Worm (Caenorhabditis elegans) whole organism, dauer: ENCODE measurements around the gene C05D12.7.
"Not testable (repeated sequence)": the region's sequence is repeated elsewhere in the genome, so short reads cannot be mapped to it uniquely, and the experiment has no call there.

Experiments
- unc-62 ChIP-seq: sonication (generic microtip); optimal IDR thresholded peaks from 2 replicates; lab custom pipeline; 2017; ENCODE audit warnings: missing biosample characterization, missing genetic modification reagents, missing genetic modification characterization

The C05D12.7 gene

DNA sequence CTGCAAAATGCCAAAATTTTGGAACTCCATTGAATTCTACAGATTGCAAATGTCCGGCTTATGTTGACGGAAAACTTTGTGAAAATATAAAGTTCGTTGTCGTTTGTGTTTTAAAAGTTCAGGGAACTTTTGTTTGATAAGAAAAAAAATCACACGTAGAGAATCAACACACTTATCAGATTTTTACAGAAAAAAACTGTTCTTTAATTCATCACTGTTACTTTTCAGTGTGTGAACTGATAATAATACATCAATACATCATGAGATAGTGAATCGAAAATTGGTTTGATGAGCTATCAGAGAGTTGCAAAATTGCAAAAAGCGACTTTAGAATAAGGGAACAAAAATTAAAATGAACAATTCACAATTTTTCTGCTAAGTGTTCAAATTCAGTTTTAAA, 8.6 kb downstream of the C05D12.7 start:
- TF ChIP-seq unc-62 (GFP tag; lab: Kevin White, UChicago), result no peak

DNA sequence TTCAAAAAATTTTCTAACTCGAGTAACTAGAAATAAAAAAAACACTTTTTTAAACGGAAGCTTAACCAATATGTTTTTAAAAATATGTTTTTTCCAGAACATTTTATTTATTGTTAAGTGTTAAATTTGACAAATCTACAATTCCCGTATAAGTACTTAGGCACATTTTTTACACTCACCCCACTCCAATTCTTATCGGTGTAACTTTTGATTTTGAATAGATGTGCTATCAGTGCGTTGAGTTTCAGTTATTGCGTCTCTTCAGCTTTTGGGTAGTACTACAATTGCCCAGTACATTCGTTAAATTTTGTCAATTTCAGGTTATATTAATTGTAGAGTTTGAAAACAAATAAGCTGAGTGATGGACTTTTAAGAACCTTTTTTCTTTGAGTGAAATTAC, 14.1 kb downstream of the C05D12.7 start:
- no peak for TF ChIP-seq unc-62 (GFP tag; lab: Kevin White, UChicago)

DNA sequence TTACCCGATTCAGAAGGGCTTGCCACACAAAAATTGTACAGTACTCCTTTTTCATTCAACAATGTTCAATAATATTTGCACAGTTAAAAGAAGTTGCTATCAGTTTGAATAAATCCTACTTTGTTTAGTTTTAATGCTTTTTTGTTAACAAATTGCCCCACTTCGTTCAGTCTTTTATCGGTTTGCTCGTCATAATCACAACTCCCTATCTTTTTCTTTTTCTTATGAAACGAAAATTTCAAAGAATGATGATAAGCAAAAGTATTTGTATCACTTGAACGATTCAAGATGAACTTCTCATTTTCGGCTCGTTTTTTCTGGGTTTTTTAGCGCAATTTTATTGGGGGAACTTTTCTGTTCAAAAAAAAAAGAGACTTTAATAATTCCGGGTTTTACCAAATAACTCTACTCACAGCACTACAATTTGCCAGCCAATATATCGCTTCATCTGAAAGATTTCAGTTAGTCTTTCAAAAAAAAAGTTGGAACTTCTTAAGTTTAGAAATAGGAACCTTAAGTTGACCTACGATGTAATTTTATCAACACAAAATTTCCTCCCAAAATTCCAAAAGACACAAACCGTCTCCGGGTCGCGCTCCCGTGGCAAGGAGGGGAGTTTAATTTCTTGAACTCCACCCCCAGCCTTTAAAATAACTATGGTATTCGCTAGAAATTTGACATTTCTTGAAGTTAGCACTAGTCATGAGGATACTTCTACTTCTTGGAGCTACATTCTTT, 14.9 kb downstream of the C05D12.7 start, which contains the start of gene C05D12.3:
C05D12.3 (plus strand) TSS at position 688 of the 738 bp plus-strand sequence.
- no peak for TF ChIP-seq unc-62 (GFP tag; lab: Kevin White, UChicago)

DNA sequence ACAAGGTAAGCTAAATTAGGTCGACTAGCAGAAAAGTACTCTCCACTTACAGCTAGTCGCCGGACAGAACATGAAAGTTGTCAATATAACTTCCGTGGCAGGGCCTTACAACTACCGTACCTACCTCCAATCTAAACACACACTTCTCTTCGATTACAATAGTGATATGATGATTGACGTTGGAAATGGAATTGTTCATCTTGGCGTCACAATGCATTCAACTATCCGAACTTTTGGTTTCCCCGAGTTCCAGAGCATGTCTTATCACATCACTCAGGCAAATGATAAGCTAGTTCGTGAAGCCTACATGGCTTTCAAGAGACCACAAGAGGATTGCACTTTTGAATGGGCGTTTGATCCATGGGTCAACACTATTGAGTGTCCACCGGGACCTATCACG, 17.4 kb downstream of the C05D12.7 start:
- TF ChIP-seq unc-62 (GFP tag; lab: Kevin White, UChicago), result no peak

DNA sequence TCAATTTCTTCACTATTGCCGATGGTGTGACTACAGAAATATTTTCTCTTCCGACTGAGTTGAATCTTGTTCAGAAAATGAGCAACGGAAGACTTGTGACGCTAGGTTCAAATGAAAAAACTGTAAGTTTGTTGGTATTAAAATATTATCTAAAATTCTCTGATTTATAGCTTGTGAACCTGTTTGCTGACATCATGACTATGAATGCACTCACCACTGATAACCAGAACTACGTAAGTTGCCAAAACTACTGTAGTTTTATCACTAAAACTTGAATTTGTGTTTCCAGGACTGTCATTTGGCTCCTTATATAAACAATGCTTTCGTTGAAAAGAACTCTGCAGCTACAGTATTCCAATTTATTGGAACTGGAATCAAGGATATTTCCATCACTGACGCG, 18.7 kb downstream of the C05D12.7 start:
- no peak for TF ChIP-seq unc-62 (GFP tag; lab: Kevin White, UChicago)

DNA sequence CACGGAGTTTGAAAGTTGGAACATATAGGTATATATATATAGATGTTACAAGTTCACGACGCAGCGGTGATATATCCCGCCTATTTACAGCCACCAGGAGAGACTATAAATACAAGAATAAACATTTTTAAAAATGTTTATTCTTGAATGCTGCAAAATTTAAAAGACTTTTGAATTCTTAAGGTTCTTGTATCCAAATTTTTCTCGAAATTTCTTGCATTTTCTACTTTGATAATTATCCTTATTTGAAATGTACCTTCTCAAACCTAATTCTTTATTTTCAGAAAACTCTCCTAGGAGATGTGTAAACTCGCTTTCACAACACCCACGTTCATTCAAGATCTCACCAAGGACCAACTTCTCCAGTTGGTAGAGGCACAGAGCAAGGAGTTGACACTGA, 21.7 kb downstream of the C05D12.7 start, which contains the start of gene C05D12.4:
C05D12.4 (plus strand) TSS at position 301 of the 400 bp plus-strand sequence.
- TF ChIP-seq unc-62 (GFP tag; lab: Kevin White, UChicago), result no peak

DNA sequence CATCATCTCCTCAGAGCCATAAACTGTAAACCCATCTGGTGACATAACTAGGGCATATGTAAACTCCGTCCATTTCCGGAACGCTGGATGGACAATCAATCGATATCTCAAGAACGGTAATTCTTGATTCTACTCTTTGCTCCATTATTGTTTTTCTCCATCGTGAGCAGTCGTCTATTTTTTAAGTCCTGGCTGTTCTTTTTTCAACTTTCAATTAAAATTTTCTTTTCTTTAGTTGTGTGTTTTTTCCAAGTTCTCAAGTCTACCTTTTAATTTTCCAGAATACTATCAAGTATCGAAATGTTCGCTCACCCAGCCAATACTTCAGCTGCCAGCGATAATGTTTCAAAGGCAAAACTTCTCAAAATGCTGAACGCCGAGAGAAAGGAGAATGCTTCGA, 24.1 kb downstream of the C05D12.7 start, which contains the start of gene C05D12.5:
C05D12.5 (plus strand) TSS at position 301 of the 400 bp plus-strand sequence.
- no peak for TF ChIP-seq unc-62 (GFP tag; lab: Kevin White, UChicago)

DNA sequence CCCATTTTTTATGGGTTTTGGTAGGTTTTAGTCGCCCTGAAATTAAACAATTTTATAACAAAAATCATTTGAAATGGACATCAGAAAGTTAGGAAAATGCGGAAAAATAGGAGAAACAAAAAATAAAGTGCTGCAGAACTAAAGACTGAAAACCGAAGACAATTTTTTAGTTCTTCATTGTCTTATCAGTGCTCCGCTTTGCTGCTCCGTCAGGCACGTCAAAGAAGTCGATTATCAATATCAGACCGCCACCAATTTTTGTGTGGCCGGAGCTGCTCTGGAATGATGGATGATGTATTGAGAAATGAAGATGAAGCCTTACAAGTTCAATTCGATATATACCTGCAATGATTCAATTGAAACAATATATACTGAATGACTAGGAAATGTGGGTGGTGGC, 28.5 kb downstream of the C05D12.7 start, which contains the start of gene vha-6:
vha-6 (minus strand) TSS at position 36 of the 400 bp plus-strand sequence.
- TF ChIP-seq unc-62 (GFP tag; lab: Kevin White, UChicago), result no peak

DNA sequence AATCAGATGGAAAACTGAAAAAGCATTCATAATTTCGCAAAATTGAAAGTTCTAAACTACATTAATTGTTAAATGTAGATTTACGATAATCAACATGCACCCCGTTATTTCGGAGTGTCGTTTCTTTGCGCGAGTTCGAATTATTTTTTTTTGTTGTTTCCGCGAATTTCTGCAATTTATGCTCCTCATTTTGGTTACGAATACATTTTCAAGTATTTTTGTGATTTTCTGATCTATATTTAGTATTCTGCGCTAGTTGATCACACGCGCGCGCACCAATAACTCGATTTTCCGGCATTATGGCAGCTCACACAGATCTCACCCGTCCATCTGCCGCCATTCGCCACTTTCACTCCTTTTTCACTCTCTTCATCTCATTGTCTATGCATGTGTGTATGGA, 30.4 kb downstream of the C05D12.7 start, which contains the start of gene VW02B12L.2:
VW02B12L.2 (minus strand) TSS at position 65 of the 400 bp plus-strand sequence.
- TF ChIP-seq unc-62 (GFP tag; lab: Kevin White, UChicago), result no peak

DNA sequence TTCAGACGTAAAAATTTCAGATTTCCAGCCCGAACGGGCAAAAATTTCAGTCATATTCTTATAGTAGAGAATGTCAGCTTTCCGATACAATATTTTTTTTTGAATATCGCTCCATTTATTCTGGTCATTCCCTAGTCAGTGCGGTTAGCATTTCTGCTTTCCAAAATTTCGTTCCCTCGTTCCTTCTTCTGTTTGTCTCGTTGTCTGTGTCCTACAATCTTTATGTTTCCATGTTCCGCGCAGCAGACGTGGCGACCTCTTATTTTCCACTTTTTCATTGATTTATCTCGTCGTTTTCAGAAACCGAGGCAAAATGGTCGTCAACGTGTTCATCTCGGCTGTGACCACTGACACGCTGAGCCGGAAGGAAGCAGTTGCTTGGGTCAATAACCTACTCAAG, 32.5 kb downstream of the C05D12.7 start, which contains the start of gene ebp-2:
ebp-2 (plus strand) TSS at position 301 of the 400 bp plus-strand sequence.
- not testable (repeated sequence) for TF ChIP-seq unc-62 (GFP tag; lab: Kevin White, UChicago)

DNA sequence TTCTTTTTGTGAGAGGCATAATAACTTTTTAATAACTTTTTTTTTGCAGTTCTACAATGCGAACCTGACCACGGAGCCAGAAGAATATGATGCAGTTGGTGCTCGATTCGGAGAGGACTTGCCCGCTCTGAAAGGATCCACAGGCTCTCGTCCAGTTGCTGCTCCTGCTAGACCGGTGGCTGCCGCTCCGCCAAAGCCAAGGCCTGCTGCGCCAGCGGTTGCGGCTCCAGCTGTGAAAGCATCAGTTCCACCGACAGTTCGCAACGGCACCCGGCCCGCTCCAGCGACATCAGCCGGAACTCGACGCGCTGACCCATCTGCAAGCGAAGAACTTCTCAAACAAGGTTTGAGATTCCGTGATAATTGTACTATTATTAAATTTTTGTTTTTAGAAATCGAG, 33.2 kb downstream of the C05D12.7 start:
- no peak for TF ChIP-seq unc-62 (GFP tag; lab: Kevin White, UChicago)

DNA sequence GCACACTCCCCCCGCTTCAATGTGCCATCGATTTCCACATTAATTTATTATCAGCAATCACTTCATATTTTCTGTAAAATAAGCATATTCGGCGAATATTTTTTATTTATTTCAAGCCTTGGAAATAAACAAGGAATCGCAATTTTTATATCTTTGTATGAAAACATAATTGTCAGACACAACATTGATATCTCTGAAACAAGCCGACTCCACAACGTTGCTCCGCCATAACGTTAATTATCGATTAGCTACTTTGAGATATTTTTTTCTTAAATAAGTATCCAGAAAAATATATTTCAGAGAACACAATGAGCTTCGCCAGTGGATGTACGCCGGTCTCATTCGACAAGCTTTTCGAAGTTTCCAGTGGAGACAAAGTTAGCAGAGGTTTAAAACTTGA, 34.0 kb downstream of the C05D12.7 start, which contains the start of gene adbp-1:
adbp-1 (plus strand) TSS at position 301 of the 400 bp plus-strand sequence.
- TF ChIP-seq unc-62 (GFP tag; lab: Kevin White, UChicago), result no peak

DNA sequence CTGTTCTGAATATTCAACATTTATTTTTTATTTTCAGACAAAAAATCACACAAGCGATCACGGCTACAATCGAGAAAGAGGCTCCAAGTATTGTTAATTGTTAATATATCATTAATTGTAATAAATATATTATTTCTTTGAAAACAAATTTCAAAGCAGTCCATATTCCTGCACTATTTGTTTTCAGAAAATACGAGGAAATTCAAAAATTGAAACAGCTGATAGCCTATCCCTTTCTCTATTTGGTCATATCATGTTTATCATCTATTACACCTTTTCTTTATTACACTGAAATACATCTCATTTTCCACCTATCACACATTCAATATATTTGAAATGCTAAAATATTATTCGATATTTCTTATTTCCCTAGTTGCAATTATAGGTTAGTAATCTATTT, 35.1 kb downstream of the C05D12.7 start, which contains the start of gene W02B12.13:
W02B12.13 (plus strand) TSS at position 301 of the 400 bp plus-strand sequence.
- no peak for TF ChIP-seq unc-62 (GFP tag; lab: Kevin White, UChicago)

DNA sequence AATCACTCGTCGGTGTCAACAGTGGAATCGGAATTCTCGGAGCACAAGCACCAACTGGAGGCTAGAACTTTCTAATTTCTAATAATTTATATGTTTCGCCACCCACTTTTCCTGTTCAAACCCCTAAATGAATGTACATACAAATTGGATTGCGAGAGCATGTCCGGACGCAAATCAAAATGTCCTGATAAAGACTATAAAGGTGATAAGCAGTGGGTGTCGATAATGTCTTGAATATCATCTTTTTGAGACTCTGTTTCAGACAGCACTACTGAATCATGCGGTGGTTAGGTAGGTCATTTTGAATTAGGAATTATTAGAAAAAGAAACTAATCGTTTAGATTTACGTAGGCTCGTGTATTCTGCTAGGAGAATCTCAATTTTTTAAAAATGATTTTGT, 38.9 kb downstream of the C05D12.7 start, which contains the start of gene W02B12.1:
W02B12.1 (plus strand) TSS at position 269 of the 400 bp plus-strand sequence.
- TF ChIP-seq unc-62 (GFP tag; lab: Kevin White, UChicago), result no peak

DNA sequence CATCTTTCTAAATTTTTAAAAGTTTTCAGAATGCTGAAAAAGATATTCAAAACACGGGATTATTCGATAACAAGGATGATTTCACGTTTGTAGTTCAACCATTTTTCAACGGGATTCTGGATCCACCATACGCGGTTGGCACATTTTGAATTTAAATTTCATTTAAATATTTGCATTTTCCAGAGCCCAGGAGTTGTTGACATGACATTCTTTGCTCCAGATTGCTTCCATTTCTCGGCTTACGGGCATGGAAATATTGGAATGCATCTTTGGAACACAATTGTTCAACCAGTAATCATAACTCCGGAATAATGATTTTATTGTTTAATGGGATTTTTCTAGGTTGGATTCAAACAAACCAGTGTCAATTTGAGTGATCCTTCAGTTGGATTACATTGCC, 41.0 kb downstream of the C05D12.7 start:
- no peak for TF ChIP-seq unc-62 (GFP tag; lab: Kevin White, UChicago)

DNA sequence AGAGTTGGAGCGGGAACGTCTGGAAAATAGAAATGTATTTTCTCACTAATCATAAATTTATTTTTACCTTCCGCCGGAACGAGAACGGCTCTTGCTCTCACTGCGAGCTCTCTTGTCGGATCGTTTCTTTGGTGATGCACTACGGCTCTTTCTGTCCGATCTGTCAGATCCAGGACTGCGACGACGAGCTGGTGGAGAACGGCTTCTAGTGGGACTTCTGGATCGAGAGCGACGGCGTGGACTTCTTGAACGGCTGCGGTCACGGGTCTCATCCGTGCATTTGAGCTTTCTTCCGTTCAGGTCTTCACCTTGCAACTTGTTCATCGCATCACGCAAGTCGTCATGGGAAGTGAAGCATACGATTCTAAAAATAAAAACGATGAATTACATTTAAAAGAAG, 41.9 kb downstream of the C05D12.7 start:
- no peak for TF ChIP-seq unc-62 (GFP tag; lab: Kevin White, UChicago)
